Fruit fly (Drosophila melanogaster): Measurements from ENCODE around the gene Orct.

The Orct gene

DNA sequence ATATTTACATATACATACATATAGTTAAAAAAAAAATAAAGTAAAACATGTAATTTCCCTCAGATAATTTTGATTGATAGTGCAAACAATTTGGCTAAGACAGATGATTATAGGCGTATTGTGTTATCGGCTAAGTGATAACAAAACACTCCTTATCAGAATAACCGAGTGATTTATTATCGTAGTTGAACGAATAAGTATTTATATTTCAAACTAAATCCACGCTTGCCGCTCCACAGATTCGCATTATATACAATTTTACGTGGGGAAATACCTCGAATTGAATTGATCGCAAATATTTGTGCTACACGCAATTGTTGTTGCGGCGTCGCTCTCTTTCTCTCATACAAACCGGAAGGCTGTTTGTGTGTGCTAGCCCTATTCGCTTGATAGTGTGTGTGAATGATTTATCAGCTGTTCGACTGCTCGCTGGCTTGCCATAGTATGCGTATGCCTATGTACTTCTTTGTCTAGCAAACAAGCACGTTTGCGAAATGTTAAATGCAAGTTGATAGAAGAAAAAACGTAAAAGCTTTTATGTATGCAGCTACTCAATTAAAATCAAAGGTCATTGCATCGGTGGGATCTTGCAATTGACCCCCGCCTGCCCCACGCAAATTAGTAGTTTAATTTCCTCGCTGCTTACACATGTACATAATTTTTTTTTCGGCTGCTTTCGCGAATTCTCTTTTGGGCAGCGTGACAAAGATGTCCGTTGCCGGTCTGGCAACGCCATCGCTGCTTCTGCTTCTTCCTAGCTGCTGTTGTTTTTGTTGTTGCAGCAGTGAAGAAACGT is 42.5 kb upstream of the Orct start (continued):
- TF ChIP-seq D19A (tag; optimal IDR thresholded peaks at IDR 0.05) (no peak), Pdp1 (GFP tag; optimal IDR thresholded peaks at IDR 0.05) (no peak), gcm (GFP tag; optimal IDR thresholded peaks at IDR 0.05) (no peak), CG6689 (GFP tag; IDR thresholded peaks at IDR 0.05) (0 out of 2 replicates have a peak, but pooled peaks have one; percentile 42), Med (GFP tag) (peak; percentile 78), CG12659 (GFP tag; optimal IDR thresholded peaks at IDR 0.05) (peak; percentile 18), kah (GFP tag; optimal IDR thresholded peaks at IDR 0.05) (no peak), mirr (GFP tag; optimal IDR thresholded peaks at IDR 0.05) (peak; percentile 32), Doc3 (GFP tag; IDR thresholded peaks at IDR 0.05; ENCODE audit: partially characterized antibody) (no peak), Ets65A (GFP tag) (peak; percentile 88), CG2202 (tag; optimal IDR thresholded peaks at IDR 0.05) (peak; percentile 14), Sox100B (GFP tag; optimal IDR thresholded peaks at IDR 0.05) (no peak), tgo (GFP tag; IDR thresholded peaks at IDR 0.05) (0 out of 3 replicates have a peak, but pooled peaks have one; percentile 17), CG5245 (GFP tag; optimal IDR thresholded peaks at IDR 0.05) (no peak), CG6765 (GFP tag; optimal IDR thresholded peaks at IDR 0.05) (peak; percentile 18), CG15601 (tag; optimal IDR thresholded peaks at IDR 0.05) (no peak), Lim3 (GFP tag; IDR thresholded peaks at IDR 0.05) (no peak), nmo (GFP tag; optimal IDR thresholded peaks at IDR 0.05) (peak; percentile 44), CG13123 (GFP tag; optimal IDR thresholded peaks at IDR 0.05) (no peak), Fer1 (GFP tag; optimal IDR thresholded peaks at IDR 0.05) (peak; percentile 4), sd (tag; optimal IDR thresholded peaks at IDR 0.05) (peak; percentile 64), CG9817 (tag; optimal IDR thresholded peaks at IDR 0.05) (peak; percentile 8), CG15514 (GFP tag; optimal IDR thresholded peaks at IDR 0.05) (peak; percentile 14), dm (GFP tag; optimal IDR thresholded peaks at IDR 0.05) (peak; percentile 67), sens (GFP tag) (peak; percentile 85), ind (GFP tag; optimal IDR thresholded peaks at IDR 0.05) (no peak), ftz-f1 (GFP tag; optimal IDR thresholded peaks at IDR 0.05) (no peak), CG11398 (GFP tag; optimal IDR thresholded peaks at IDR 0.05) (no peak), CG5180 (GFP tag; optimal IDR thresholded peaks at IDR 0.05) (peak; percentile 76), CG15479 (GFP tag; optimal IDR thresholded peaks at IDR 0.05) (peak; percentile 89), CG13775 (GFP tag; optimal IDR thresholded peaks at IDR 0.05) (peak; percentile 20), CG12391 (tag; optimal IDR thresholded peaks at IDR 0.05) (peak; percentile 37), seq (GFP tag; IDR thresholded peaks at IDR 0.05) (no peak), aop (GFP tag; IDR thresholded peaks at IDR 0.05) (0 out of 2 replicates have a peak, but pooled peaks have one; percentile 6), CG13296 (GFP tag; optimal IDR thresholded peaks at IDR 0.05) (no peak), CG10462 (GFP tag; optimal IDR thresholded peaks at IDR 0.05) (no peak), CG34376 (GFP tag; optimal IDR thresholded peaks at IDR 0.05) (peak; percentile 14), Ssrp (tag; optimal IDR thresholded peaks at IDR 0.05) (peak; percentile 16), YL-1 (GFP tag; optimal IDR thresholded peaks at IDR 0.05) (peak; percentile 74), slp2 (GFP tag; optimal IDR thresholded peaks at IDR 0.05) (peak; percentile 8), MBD-R2 (GFP tag; IDR thresholded peaks at IDR 0.05) (no peak), chinmo (GFP tag; IDR thresholded peaks at IDR 0.05; ENCODE audit: partially characterized antibody) (0 out of 4 replicates have a peak, but pooled peaks have one; percentile 28), jumu (GFP tag; optimal IDR thresholded peaks at IDR 0.05) (peak; percentile 12), CHES-1-like (GFP tag; optimal IDR thresholded peaks at IDR 0.05) (peak; percentile 60), ara (GFP tag; IDR thresholded peaks at IDR 0.05) (0 out of 2 replicates have a peak, but pooled peaks have one; percentile 23), BEAF-32 (GFP tag; optimal IDR thresholded peaks at IDR 0.05) (peak; percentile 7), ham (GFP tag; IDR thresholded peaks at IDR 0.05) (no peak), Gug (GFP tag; IDR thresholded peaks at IDR 0.05) (peak; percentile 8; the same call in 1 of the 4 replicates), CG10654 (GFP tag; optimal IDR thresholded peaks at IDR 0.05) (no peak)
